Worm (Caenorhabditis elegans) whole organism, L2 larva: Measurements from ENCODE around the gene ula-1.

Experiments
- lin-13 ChIP-seq: fragments of 150-350 bp; optimal IDR thresholded peaks from 2 replicates; lab custom pipeline; 2014; ENCODE audit warnings: missing biosample characterization, missing genetic modification reagents, missing genetic modification characterization
- skn-1 ChIP-seq: sonication (generic microtip); optimal IDR thresholded peaks from 2 replicates; lab custom pipeline; 2017; ENCODE audit warnings: missing biosample characterization, missing genetic modification characterization

DNA sequence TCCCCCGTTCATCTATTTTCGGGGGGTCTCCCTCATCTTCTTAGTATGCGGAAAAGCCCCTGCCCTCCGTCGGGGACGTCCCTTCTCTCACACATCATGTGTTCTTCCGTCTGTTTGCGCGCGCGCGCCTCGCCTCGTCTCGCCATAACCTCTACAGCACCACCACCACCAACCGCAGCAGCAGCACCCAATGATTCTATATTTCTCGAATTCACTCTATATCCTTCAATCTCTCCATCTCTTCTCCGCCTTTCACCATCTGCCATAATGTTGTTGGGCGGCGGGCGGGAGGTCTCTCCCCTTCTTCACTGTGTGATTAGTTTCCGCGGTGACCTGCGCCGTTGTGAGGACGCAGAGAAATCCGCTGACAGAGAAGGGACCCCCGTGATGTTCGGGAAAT is 27.2 kb upstream of the ula-1 start:
- TF ChIP-seq lin-13 (GFP tag; lab: Kevin White, UChicago), result no peak
- TF ChIP-seq skn-1 (tag; lab: Kevin White, UChicago), result no peak
